Fruit fly (Drosophila melanogaster) S2 (cell line): ENCODE measurements around the gene Nepl17.

Experiments
- CG8478 ChIP-seq: fragments of >200 bp; optimal IDR thresholded peaks from 2 replicates; lab custom pipeline; 2018
- CTCF ChIP-seq, 2 experiments: fragments of >200 bp; optimal IDR thresholded peaks; 2 replicates each; lab custom pipeline; 2018

- TF ChIP-seq CTCF (optimal IDR thresholded peaks at IDR 0.05; lab: Kevin White, UChicago) (no peak), CG8478 (lab: Kevin White, UChicago) (no peak)
These were observed 18.9 kb downstream of the Nepl17 start for dm6 chr3R:28891513-28892097.
